Worm (Caenorhabditis elegans) whole organism, L3 larva: ENCODE data around the gene Y54G2A.36.

ENCODE experiments used
- R02D3.7 ChIP-seq: fragments of 150-350 bp; optimal IDR thresholded peaks from 2 replicates; lab custom pipeline; 2014; ENCODE audit warnings: missing biosample characterization, missing genetic modification characterization
- ZK546.5 ChIP-seq: sonication (generic microtip); optimal IDR thresholded peaks from 2 replicates; lab custom pipeline; 2017; ENCODE audit warnings: missing biosample characterization, missing genetic modification characterization
- ama-1 ChIP-seq: fragments of 150-350 bp; optimal IDR thresholded peaks from 2 replicates; lab custom pipeline; 2018
- ceh-16 ChIP-seq: sonication (generic microtip); optimal IDR thresholded peaks from 2 replicates; lab custom pipeline; 2017; ENCODE audit warnings: missing biosample characterization, missing genetic modification characterization
- ceh-82 ChIP-seq: fragments of 150-350 bp; optimal IDR thresholded peaks from 2 replicates; lab custom pipeline; 2014; ENCODE audit warnings: missing biosample characterization, missing genetic modification characterization
- ceh-9 ChIP-seq: sonication (generic microtip); optimal IDR thresholded peaks from 2 replicates; lab custom pipeline; 2018; ENCODE audit warnings: missing biosample characterization, missing genetic modification characterization
- daf-12 ChIP-seq: fragments of 150-350 bp; optimal IDR thresholded peaks from 2 replicates; lab custom pipeline; 2014; ENCODE audit warnings: missing biosample characterization, missing genetic modification reagents, missing genetic modification characterization
- egl-27 ChIP-seq: sonication (generic microtip); optimal IDR thresholded peaks from 4 replicates; lab custom pipeline; 2017; ENCODE audit warnings: missing biosample characterization, missing genetic modification reagents, missing genetic modification characterization
- egl-5 ChIP-seq: fragments of 150-350 bp; optimal IDR thresholded peaks from 2 replicates; lab custom pipeline; 2017; ENCODE audit warnings: missing biosample characterization, missing genetic modification reagents, missing genetic modification characterization, inconsistent platforms
- elt-1 ChIP-seq: fragments of 150-350 bp; optimal IDR thresholded peaks from 2 replicates; lab custom pipeline; 2014; ENCODE audit warnings: missing biosample characterization, missing genetic modification characterization
- elt-2 ChIP-seq: sonication (generic microtip); optimal IDR thresholded peaks from 2 replicates; lab custom pipeline; 2016; ENCODE audit warnings: missing genetic modification reagents, mild to moderate bottlenecking, missing genetic modification characterization, missing compliant biosample characterization
- eor-1 ChIP-seq, 2 experiments: fragments of 150-350 bp; optimal IDR thresholded peaks; 2 replicates each; lab custom pipeline; 2014 to 2018; ENCODE audit warnings: missing biosample characterization in 2 of 2, missing genetic modification characterization in 2 of 2
- fkh-2 ChIP-seq: fragments of 150-350 bp; optimal IDR thresholded peaks from 2 replicates; lab custom pipeline; 2014; ENCODE audit warnings: missing biosample characterization, missing genetic modification reagents, missing genetic modification characterization
- fos-1 ChIP-seq: fragments of 150-350 bp; optimal IDR thresholded peaks from 2 replicates; lab custom pipeline; 2014; ENCODE audit warnings: missing biosample characterization, missing genetic modification characterization
- hmg-11 ChIP-seq: sonication (generic microtip); optimal IDR thresholded peaks from 2 replicates; lab custom pipeline; 2016; ENCODE audit warnings: missing genetic modification characterization, missing compliant biosample characterization
- lin-39 ChIP-seq: fragments of 150-350 bp; optimal IDR thresholded peaks from 2 replicates; lab custom pipeline; 2018; ENCODE audit warnings: missing biosample characterization, missing genetic modification reagents, missing genetic modification characterization
- mdl-1 ChIP-seq: fragments of 150-350 bp; optimal IDR thresholded peaks from 2 replicates; lab custom pipeline; 2014; ENCODE audit warnings: missing biosample characterization, missing genetic modification characterization
- mml-1 ChIP-seq: fragments of 150-350 bp; sonication (generic microtip); optimal IDR thresholded peaks from 3 replicates; lab custom pipeline; 2014; ENCODE audit warnings: missing biosample characterization, missing genetic modification characterization
- nfya-1 ChIP-seq: sonication (generic microtip); optimal IDR thresholded peaks from 2 replicates; lab custom pipeline; 2017; ENCODE audit warnings: missing genetic modification characterization, mild to moderate bottlenecking, missing compliant biosample characterization, antibody characterized with exemption, moderate library complexity; ENCODE audit not compliant: insufficient read depth
- nhr-11 ChIP-seq: fragments of 150-350 bp; optimal IDR thresholded peaks from 2 replicates; lab custom pipeline; 2014; ENCODE audit warnings: missing biosample characterization, missing genetic modification characterization
- nhr-12 ChIP-seq: fragments of 150-350 bp; optimal IDR thresholded peaks from 2 replicates; lab custom pipeline; 2014; ENCODE audit warnings: missing biosample characterization, missing genetic modification characterization
- nhr-237 ChIP-seq: fragments of 150-350 bp; optimal IDR thresholded peaks from 2 replicates; lab custom pipeline; 2014; ENCODE audit warnings: missing biosample characterization, missing genetic modification characterization
- nhr-25 ChIP-seq: sonication (generic microtip); optimal IDR thresholded peaks from 2 replicates; lab custom pipeline; 2017; ENCODE audit warnings: missing biosample characterization, missing genetic modification characterization
- nhr-28 ChIP-seq: fragments of 150-350 bp; optimal IDR thresholded peaks from 2 replicates; lab custom pipeline; 2014; ENCODE audit warnings: missing biosample characterization, missing genetic modification characterization
- nhr-76 ChIP-seq: fragments of 150-350 bp; sonication (generic microtip); optimal IDR thresholded peaks from 5 replicates; lab custom pipeline; 2014; ENCODE audit warnings: missing biosample characterization, missing genetic modification characterization
- pqm-1 ChIP-seq: fragments of 150-350 bp; optimal IDR thresholded peaks from 2 replicates; lab custom pipeline; 2017; ENCODE audit warnings: missing biosample characterization, missing genetic modification characterization, inconsistent platforms
- skn-1 ChIP-seq: fragments of 150-350 bp; optimal IDR thresholded peaks from 2 replicates; lab custom pipeline; 2014; ENCODE audit warnings: missing biosample characterization, missing genetic modification characterization
- snpc-4 ChIP-seq: fragments of 150-350 bp; optimal IDR thresholded peaks from 2 replicates; lab custom pipeline; 2014; ENCODE audit warnings: missing biosample characterization, missing genetic modification characterization
- tbx-2 ChIP-seq: sonication (generic microtip); optimal IDR thresholded peaks from 2 replicates; lab custom pipeline; 2016; ENCODE audit warnings: mild to moderate bottlenecking, missing genetic modification characterization, missing compliant biosample characterization
- unc-39 ChIP-seq: sonication (generic microtip); optimal IDR thresholded peaks from 4 replicates; lab custom pipeline; 2017; ENCODE audit warnings: missing biosample characterization, missing genetic modification characterization
- zag-1 ChIP-seq: fragments of 150-350 bp; optimal IDR thresholded peaks from 2 replicates; lab custom pipeline; 2014; ENCODE audit warnings: missing biosample characterization, missing genetic modification characterization
- ztf-11 ChIP-seq: fragments of 150-350 bp; optimal IDR thresholded peaks from 2 replicates; lab custom pipeline; 2014; ENCODE audit warnings: missing biosample characterization, missing genetic modification characterization
- ztf-4 ChIP-seq: fragments of 150-350 bp; optimal IDR thresholded peaks from 2 replicates; lab custom pipeline; 2014; ENCODE audit warnings: missing biosample characterization, missing genetic modification characterization

Y54G2A.36 gene

DNA sequence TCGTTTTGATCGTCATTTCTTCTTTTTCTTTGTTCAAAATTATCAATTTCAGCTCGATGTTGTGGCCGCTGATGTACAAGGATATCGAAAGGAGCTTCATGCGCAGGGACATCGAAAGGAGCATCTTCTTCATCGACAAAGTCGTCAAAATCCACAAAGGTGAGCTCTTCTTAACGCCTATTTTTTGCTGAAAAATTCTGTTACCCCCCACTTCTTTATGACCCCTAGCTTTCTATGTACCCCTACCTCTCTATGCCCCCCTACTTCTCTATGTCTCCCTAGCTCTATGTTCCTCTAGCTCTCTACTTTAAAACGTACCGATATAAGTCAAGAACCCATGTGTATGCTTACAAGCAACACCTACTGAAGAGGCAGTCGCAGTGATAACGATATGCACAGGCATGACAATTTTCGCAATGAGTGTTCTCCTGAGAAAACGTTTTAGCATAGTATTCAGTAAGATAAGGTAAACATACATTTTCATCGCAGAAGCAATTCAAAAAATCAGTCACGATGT is at the start of gene Y54G2A.36:
Gene Y54G2A.36 (plus strand): TSS at position 51 of the 517 bp plus-strand sequence.
- TF ChIP-seq pqm-1 (tag; lab: Kevin White, UChicago) (no peak), skn-1 (tag; lab: Kevin White, UChicago) (no peak), mml-1 (tag; lab: Kevin White, UChicago) (no peak), nhr-237 (tag; lab: Kevin White, UChicago) (no peak), nhr-11 (tag; lab: Kevin White, UChicago) (no peak)

DNA sequence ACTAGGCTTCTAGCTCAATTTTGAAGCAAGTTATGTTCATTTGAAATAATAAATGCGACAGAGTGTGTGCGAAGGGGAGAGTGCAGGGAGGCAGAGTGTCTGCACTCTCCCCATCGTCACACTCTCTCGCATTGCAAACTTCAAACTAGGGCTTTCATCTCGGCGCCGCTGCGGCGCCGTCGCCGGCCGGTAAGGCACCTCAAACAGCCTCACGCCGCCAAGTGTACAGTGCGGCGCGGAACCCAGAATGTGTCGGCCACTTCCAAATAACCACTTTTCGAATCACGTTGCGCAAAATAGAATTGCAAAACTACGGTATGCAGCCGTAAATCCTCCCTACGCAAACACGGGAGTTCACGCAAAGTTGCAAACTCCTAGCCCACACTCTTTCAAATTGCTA is 48.2 kb upstream of the Y54G2A.36 start:
- TF ChIP-seq R02D3.7 (tag; lab: Kevin White, UChicago) (no peak), egl-27 (tag; lab: Kevin White, UChicago) (no peak), nhr-12 (tag; lab: Kevin White, UChicago) (no peak), tbx-2 (tag; lab: Kevin White, UChicago) (no peak), nhr-25 (tag; lab: Kevin White, UChicago) (no peak), nhr-28 (tag; lab: Kevin White, UChicago) (no peak), ztf-11 (tag; lab: Kevin White, UChicago) (no peak), unc-39 (tag; lab: Kevin White, UChicago) (no peak), fkh-2 (tag; lab: Kevin White, UChicago) (no peak), zag-1 (tag; lab: Kevin White, UChicago) (no peak)

DNA sequence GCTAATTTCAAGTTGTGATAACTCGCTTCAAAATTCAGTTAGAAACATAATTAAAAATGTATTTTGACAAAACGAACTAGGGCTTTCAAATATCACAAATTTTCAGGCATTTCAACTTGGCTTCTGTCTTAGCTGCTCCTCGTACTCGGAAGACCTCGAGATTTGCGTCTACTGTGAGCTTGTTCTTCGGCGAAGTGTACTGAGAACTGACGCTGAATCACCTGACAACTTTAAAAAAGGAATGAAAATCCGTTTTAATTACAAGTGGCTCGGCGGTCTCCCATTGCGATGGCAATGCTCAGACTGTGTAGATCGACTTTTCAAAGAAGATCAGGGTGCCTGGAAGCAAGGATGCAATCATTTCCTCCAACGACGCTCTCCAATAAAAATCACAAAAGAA is 46.9 kb upstream of the Y54G2A.36 start, which contains the start of gene clec-85:
Gene clec-85 (plus strand): TSS at position 301 of the 400 bp plus-strand sequence.
- TF ChIP-seq zag-1 (tag; lab: Kevin White, UChicago) (no peak), snpc-4 (tag; lab: Kevin White, UChicago) (no peak), nhr-12 (tag; lab: Kevin White, UChicago) (no peak), ztf-11 (tag; lab: Kevin White, UChicago) (no peak), egl-27 (tag; lab: Kevin White, UChicago) (no peak), nhr-76 (tag; lab: Kevin White, UChicago) (no peak), R02D3.7 (tag; lab: Kevin White, UChicago) (no peak), ceh-82 (tag; lab: Kevin White, UChicago) (no peak), eor-1 (tag; optimal IDR thresholded peaks at IDR 0.05; lab: Kevin White, UChicago) (no peak), daf-12 (tag; lab: Kevin White, UChicago) (no peak), nhr-11 (tag; lab: Kevin White, UChicago) (no peak), mml-1 (tag; lab: Kevin White, UChicago) (no peak), tbx-2 (tag; lab: Kevin White, UChicago) (no peak), fos-1 (tag; lab: Kevin White, UChicago) (no peak), skn-1 (tag; lab: Kevin White, UChicago) (no peak), ceh-9 (tag; lab: Kevin White, UChicago) (no peak), lin-39 (no peak), egl-5 (no peak)

DNA sequence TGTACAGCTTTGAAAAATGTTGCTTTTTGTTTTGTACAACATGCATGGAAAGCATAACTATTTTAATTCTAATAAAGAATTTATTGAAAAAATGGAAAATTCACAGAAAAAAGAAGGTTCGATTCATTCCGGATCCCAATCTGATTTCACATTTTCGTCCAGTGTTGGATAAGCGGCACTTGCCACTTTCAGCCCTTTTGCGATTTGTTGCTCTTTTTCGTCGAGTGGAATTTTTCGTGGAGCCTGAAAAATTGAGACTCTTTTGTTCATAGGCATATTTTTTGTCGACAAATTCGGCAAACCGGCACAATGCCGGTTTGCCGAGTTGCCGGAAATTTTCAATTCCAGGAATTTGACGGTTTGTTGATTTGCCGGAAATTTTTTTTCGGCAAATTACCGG is 45.9 kb upstream of the Y54G2A.36 start:
- TF ChIP-seq nhr-11 (tag; lab: Kevin White, UChicago) (no peak), elt-1 (no peak), ceh-82 (tag; lab: Kevin White, UChicago) (no peak), mml-1 (tag; lab: Kevin White, UChicago) (no peak), snpc-4 (tag; lab: Kevin White, UChicago) (no peak), zag-1 (tag; lab: Kevin White, UChicago) (no peak), ceh-16 (tag; lab: Kevin White, UChicago) (no peak), nfya-1 (tag; lab: Kevin White, UChicago) (no peak), elt-2 (no peak), lin-39 (no peak), nhr-237 (tag; lab: Kevin White, UChicago) (no peak)
- TF ChIP-seq, all 47 proteins: peak for 0

DNA sequence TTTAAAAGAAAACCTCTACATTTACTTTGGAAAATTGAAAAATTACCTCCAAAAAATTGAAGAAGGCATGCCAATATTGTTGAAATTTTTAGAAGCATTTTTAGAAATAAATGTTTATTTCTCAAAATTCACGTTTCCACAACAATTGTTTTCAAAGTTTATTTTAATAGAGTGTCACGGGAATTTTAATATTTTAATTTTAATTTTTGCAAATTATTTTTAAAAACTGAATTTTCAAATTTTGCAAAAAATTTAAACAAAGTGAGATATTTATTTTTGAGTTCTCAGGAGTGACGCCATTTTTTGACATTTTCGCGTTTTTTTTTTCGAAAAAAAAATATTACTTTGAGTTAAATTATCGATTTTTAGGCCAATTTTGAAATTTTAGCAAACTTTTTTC is 44.3 kb upstream of the Y54G2A.36 start, which contains the start of gene Y54G2A.49:
Gene Y54G2A.49 (minus strand): TSS at position 101 of the 400 bp plus-strand sequence.
- TF ChIP-seq ceh-9 (tag; lab: Kevin White, UChicago) (no peak), nhr-28 (tag; lab: Kevin White, UChicago) (no peak), unc-39 (tag; lab: Kevin White, UChicago) (no peak), mdl-1 (no peak), ztf-4 (tag; lab: Kevin White, UChicago) (no peak), ceh-16 (tag; lab: Kevin White, UChicago) (no peak), ztf-11 (tag; lab: Kevin White, UChicago) (no peak), egl-5 (no peak), ceh-82 (tag; lab: Kevin White, UChicago) (no peak), hmg-11 (tag; lab: Kevin White, UChicago) (no peak), nhr-237 (tag; lab: Kevin White, UChicago) (no peak), fos-1 (tag; lab: Kevin White, UChicago) (no peak), ama-1 (no peak), ZK546.5 (tag; lab: Kevin White, UChicago) (no peak)
